Fruit fly (Drosophila melanogaster) whole organism, embryonic: ENCODE data around the gene ClpX.
A peak's percentile ranks its signal among the peaks of the same experiment; 100 is the strongest.

Experiments used
- Ada2b ChIP-seq: fragments of 200-800 bp; sonication (Bioruptor generic); IDR thresholded peaks from 2 replicates; pipeline ENCODE4 v1.3.6; 2022; ENCODE audit warnings: missing biosample characterization, missing genetic modification characterization
- Asciz ChIP-seq: fragments of 200-800 bp; sonication (Bioruptor generic); optimal IDR thresholded peaks from 2 replicates; lab custom pipeline; 2017; ENCODE audit warnings: missing biosample characterization, mild to moderate bottlenecking, missing genetic modification characterization, missing genetic modification reagents
- CG10366 ChIP-seq: fragments of 200-800 bp; sonication (Bioruptor generic); IDR thresholded peaks from 2 replicates; pipeline ENCODE4 v1.3.6; 2022; ENCODE audit warnings: missing biosample characterization, missing genetic modification characterization
- CG11398 ChIP-seq: fragments of 200-800 bp; sonication (Bioruptor generic); optimal IDR thresholded peaks from 2 replicates; lab custom pipeline; 2016; ENCODE audit warnings: missing biosample characterization, missing genetic modification characterization
- CG11723 ChIP-seq: fragments of 200-800 bp; sonication (Bioruptor generic); optimal IDR thresholded peaks from 2 replicates; lab custom pipeline; 2017; ENCODE audit warnings: missing biosample characterization, mild to moderate bottlenecking, missing genetic modification characterization
- CG12071 ChIP-seq: fragments of 200-800 bp; sonication (Bioruptor generic); optimal IDR thresholded peaks from 3 replicates; lab custom pipeline; 2018; ENCODE audit warnings: missing biosample characterization, mild to moderate bottlenecking, missing genetic modification characterization
- CG12236 ChIP-seq: fragments of 200-800 bp; sonication (Bioruptor generic); optimal IDR thresholded peaks from 2 replicates; lab custom pipeline; 2016; ENCODE audit warnings: missing biosample characterization, missing genetic modification characterization
- CG14014 ChIP-seq: fragments of 200-800 bp; sonication (Bioruptor generic); IDR thresholded peaks from 2 replicates; pipeline ENCODE4 v1.3.6; 2022; ENCODE audit warnings: missing biosample characterization, missing genetic modification characterization
- CG16815 ChIP-seq: fragments of 200-800 bp; sonication (Bioruptor generic); optimal IDR thresholded peaks from 3 replicates; lab custom pipeline; 2017; ENCODE audit warnings: missing biosample characterization, mild to moderate bottlenecking, missing genetic modification characterization
- CG17186 ChIP-seq: fragments of 200-800 bp; sonication (Bioruptor generic); optimal IDR thresholded peaks from 3 replicates; lab custom pipeline; 2017; ENCODE audit warnings: missing biosample characterization, missing genetic modification reagents, missing genetic modification characterization
- CG17612 ChIP-seq: fragments of 200-800 bp; sonication (Bioruptor generic); IDR thresholded peaks from 2 replicates; pipeline ENCODE4 v1.3.6; 2022; ENCODE audit warnings: missing biosample characterization, missing genetic modification characterization
- CG17912 ChIP-seq: fragments of 200-800 bp; sonication (Bioruptor generic); optimal IDR thresholded peaks from 2 replicates; lab custom pipeline; 2018; ENCODE audit warnings: missing biosample characterization, mild to moderate bottlenecking, missing genetic modification characterization
- CG18619 ChIP-seq: fragments of 200-800 bp; sonication (Bioruptor generic); optimal IDR thresholded peaks from 3 replicates; lab custom pipeline; 2017; ENCODE audit warnings: missing biosample characterization, mild to moderate bottlenecking, missing genetic modification characterization
- CG2116 ChIP-seq: fragments of 200-800 bp; sonication (Bioruptor generic); optimal IDR thresholded peaks from 3 replicates; lab custom pipeline; 2018; ENCODE audit warnings: missing biosample characterization, mild to moderate bottlenecking, missing genetic modification characterization
- CG33213 ChIP-seq: fragments of 200-800 bp; sonication (Bioruptor generic); optimal IDR thresholded peaks from 3 replicates; lab custom pipeline; 2016; ENCODE audit warnings: missing biosample characterization, missing genetic modification characterization
- CG3995 ChIP-seq: fragments of 200-800 bp; sonication (Bioruptor generic); optimal IDR thresholded peaks from 3 replicates; lab custom pipeline; 2016; ENCODE audit warnings: missing biosample characterization, missing genetic modification characterization
- CG4617 ChIP-seq: fragments of 200-800 bp; sonication (Bioruptor generic); optimal IDR thresholded peaks from 3 replicates; lab custom pipeline; 2016; ENCODE audit warnings: missing biosample characterization, missing genetic modification characterization, borderline replicate concordance
- CG7556 ChIP-seq: fragments of 200-800 bp; sonication (Bioruptor generic); optimal IDR thresholded peaks from 2 replicates; lab custom pipeline; 2017; ENCODE audit warnings: missing biosample characterization, mild to moderate bottlenecking, missing genetic modification characterization
- D ChIP-seq, 2 experiments: fragments of 200-800 bp in 1 of 2; fragments of >200 bp in 1 of 2; sonication (Bioruptor generic) in 1 of 2; optimal IDR thresholded peaks; 2 replicates in 1 of 2; 3 replicates in 1 of 2; lab custom pipeline; 2017; ENCODE audit warnings: mild to moderate bottlenecking in 1 of 2, missing biosample characterization in 1 of 2, missing genetic modification characterization in 1 of 2, missing genetic modification reagents in 1 of 2
- D19B ChIP-seq: fragments of 200-800 bp; sonication (Bioruptor generic); optimal IDR thresholded peaks from 2 replicates; lab custom pipeline; 2017; ENCODE audit warnings: missing biosample characterization, mild to moderate bottlenecking, missing genetic modification characterization
- HHEX ChIP-seq: fragments of 200-800 bp; sonication (Bioruptor generic); optimal IDR thresholded peaks from 3 replicates; lab custom pipeline; 2017; ENCODE audit warnings: missing biosample characterization, mild to moderate bottlenecking, missing genetic modification characterization, missing genetic modification reagents
- HLH4C ChIP-seq: fragments of 200-800 bp; sonication (Bioruptor generic); IDR thresholded peaks from 3 replicates; pipeline ENCODE4 v1.3.6; 2022; ENCODE audit warnings: missing biosample characterization, missing genetic modification characterization; ENCODE audit not compliant: partially characterized antibody
- Lhr ChIP-seq: fragments of 200-800 bp; sonication (Bioruptor generic); optimal IDR thresholded peaks from 3 replicates; lab custom pipeline; 2017; ENCODE audit warnings: mild to moderate bottlenecking, missing biosample characterization, missing genetic modification reagents, missing genetic modification characterization
- MTF-1 ChIP-seq: fragments of 200-800 bp; sonication (Bioruptor generic); optimal IDR thresholded peaks from 2 replicates; lab custom pipeline; 2018; ENCODE audit warnings: missing biosample characterization, mild to moderate bottlenecking, missing genetic modification characterization, borderline replicate concordance
- Nf-YA ChIP-seq: fragments of 200-800 bp; sonication (Bioruptor generic); IDR thresholded peaks from 2 replicates; pipeline ENCODE4 v1.3.6; 2022; ENCODE audit warnings: missing biosample characterization, missing genetic modification characterization
- Rx ChIP-seq: fragments of 200-800 bp; sonication (Bioruptor generic); IDR thresholded peaks from 2 replicates; pipeline ENCODE4 v1.3.6; 2022; ENCODE audit warnings: missing biosample characterization, missing genetic modification characterization
- Sin3A ChIP-seq: fragments of >200 bp; optimal IDR thresholded peaks from 2 replicates; lab custom pipeline; 2018
- Stat92E ChIP-seq, 3 experiments: fragments of >200 bp in 2 of 3; fragments of 200-800 bp in 1 of 3; sonication (Bioruptor generic) in 1 of 3; optimal IDR thresholded peaks; 2 replicates each; lab custom pipeline; 2017 to 2019; ENCODE audit warnings: missing biosample characterization in 3 of 3, missing genetic modification characterization in 3 of 3, mild to moderate bottlenecking in 1 of 3, moderate library complexity in 1 of 3
- ac ChIP-seq: fragments of 200-800 bp; sonication (Bioruptor generic); optimal IDR thresholded peaks from 3 replicates; lab custom pipeline; 2017; ENCODE audit warnings: missing biosample characterization, mild to moderate bottlenecking, missing genetic modification characterization
- aop ChIP-seq: fragments of 200-800 bp; sonication (Bioruptor generic); IDR thresholded peaks from 2 replicates; pipeline ENCODE4 v1.3.6; 2022; ENCODE audit warnings: missing biosample characterization, missing genetic modification characterization
- bcd ChIP-seq: fragments of 200-800 bp; sonication (Bioruptor generic); optimal IDR thresholded peaks from 2 replicates; lab custom pipeline; 2017; ENCODE audit warnings: missing biosample characterization, mild to moderate bottlenecking, missing genetic modification characterization
- da ChIP-seq: fragments of 200-800 bp; sonication (Bioruptor generic); optimal IDR thresholded peaks from 2 replicates; lab custom pipeline; 2016; ENCODE audit warnings: missing biosample characterization, missing genetic modification characterization
- eve ChIP-seq, 2 experiments: fragments of >200 bp; optimal IDR thresholded peaks; 2 replicates each; lab custom pipeline; 2017; ENCODE audit warnings: missing biosample characterization in 2 of 2, missing genetic modification characterization in 2 of 2
- fd102C ChIP-seq: fragments of 200-800 bp; sonication (Bioruptor generic); optimal IDR thresholded peaks from 2 replicates; lab custom pipeline; 2018; ENCODE audit warnings: missing biosample characterization, mild to moderate bottlenecking, missing genetic modification characterization, moderate library complexity
- hbn ChIP-seq: fragments of 200-800 bp; sonication (Bioruptor generic); IDR thresholded peaks from 2 replicates; pipeline ENCODE4 v1.3.6; 2022; ENCODE audit warnings: missing biosample characterization, missing genetic modification characterization; ENCODE audit not compliant: partially characterized antibody
- jing ChIP-seq: fragments of 200-800 bp; sonication (Bioruptor generic); optimal IDR thresholded peaks from 2 replicates; lab custom pipeline; 2018; ENCODE audit warnings: missing biosample characterization, mild to moderate bottlenecking, missing genetic modification characterization
- kah ChIP-seq: fragments of 200-800 bp; sonication (Bioruptor generic); optimal IDR thresholded peaks from 2 replicates; lab custom pipeline; 2018; ENCODE audit warnings: missing biosample characterization, mild to moderate bottlenecking, missing genetic modification characterization
- knrl ChIP-seq: fragments of 200-800 bp; sonication (Bioruptor generic); IDR thresholded peaks from 3 replicates; pipeline ENCODE4 v1.3.6; 2022; ENCODE audit warnings: missing biosample characterization, missing genetic modification characterization; ENCODE audit not compliant: partially characterized antibody
- lola ChIP-seq, 3 experiments: fragments of >200 bp in 2 of 3; fragments of 200-800 bp in 1 of 3; sonication (Bioruptor generic) in 1 of 3; optimal IDR thresholded peaks; 2 replicates each; lab custom pipeline; 2017 to 2019; ENCODE audit warnings: missing biosample characterization in 3 of 3, missing genetic modification characterization in 3 of 3, mild to moderate bottlenecking in 1 of 3, moderate library complexity in 1 of 3
- mam ChIP-seq: fragments of 200-800 bp; sonication (Bioruptor generic); optimal IDR thresholded peaks from 3 replicates; lab custom pipeline; 2016; ENCODE audit warnings: missing biosample characterization, missing genetic modification characterization
- nerfin-1 ChIP-seq: fragments of 200-800 bp; sonication (Bioruptor generic); optimal IDR thresholded peaks from 3 replicates; lab custom pipeline; 2019; ENCODE audit warnings: missing biosample characterization, mild to moderate bottlenecking, missing genetic modification characterization, moderate library complexity
- org-1 ChIP-seq: fragments of 200-800 bp; sonication (Bioruptor generic); optimal IDR thresholded peaks from 2 replicates; lab custom pipeline; 2017; ENCODE audit warnings: missing biosample characterization, missing genetic modification characterization
- psq ChIP-seq: fragments of 200-800 bp; sonication (Bioruptor generic); optimal IDR thresholded peaks from 2 replicates; lab custom pipeline; 2017; ENCODE audit warnings: missing biosample characterization, missing genetic modification characterization
- salm ChIP-seq: fragments of 200-800 bp; sonication (Bioruptor generic); optimal IDR thresholded peaks from 2 replicates; lab custom pipeline; 2018; ENCODE audit warnings: missing biosample characterization, mild to moderate bottlenecking, missing genetic modification characterization
- tap ChIP-seq: fragments of 200-800 bp; optimal IDR thresholded peaks from 3 replicates; lab custom pipeline; 2019; ENCODE audit warnings: missing biosample characterization, mild to moderate bottlenecking, missing genetic modification characterization, moderate library complexity
- trem ChIP-seq: fragments of 200-800 bp; optimal IDR thresholded peaks from 3 replicates; lab custom pipeline; 2019; ENCODE audit warnings: missing biosample characterization, mild to moderate bottlenecking, missing genetic modification characterization, moderate library complexity
- zfh1 ChIP-seq: fragments of 200-800 bp; sonication (Bioruptor generic); IDR thresholded peaks from 3 replicates; pipeline ENCODE4 v1.3.6; 2022; ENCODE audit warnings: missing biosample characterization, missing genetic modification characterization

ClpX gene

dm6 chr3R:19863979-19864775 lies 39.3 kb downstream of the ClpX start, which contains the start of the genes CG4572 and CG4686 (continued):
- TF ChIP-seq aop (GFP tag; lab: Robert Waterston, UW) (no peak), hbn (GFP tag; lab: Robert Waterston, UW) (no peak), CG12071 (GFP tag; lab: Kevin White, UChicago) (peak; percentile 51), CG14014 (GFP tag; lab: Robert Waterston, UW) (peak; percentile 42; the same call in 1 of the 2 replicates), D (optimal IDR thresholded peaks at IDR 0.05; lab: Kevin White, UChicago) (no peak), D (GFP tag; optimal IDR thresholded peaks at IDR 0.05; lab: Kevin White, UChicago) (peak; percentile 54), MTF-1 (GFP tag; lab: Kevin White, UChicago) (no peak), knrl (GFP tag; lab: Robert Waterston, UW) (peak; percentile 56; the same call in 1 of the 3 replicates), CG33213 (GFP tag; lab: Kevin White, UChicago) (peak; percentile 69), da (no peak), psq (peak; percentile 8), nerfin-1 (tag; lab: Kevin White, UChicago) (peak; percentile 85), CG7556 (GFP tag; lab: Kevin White, UChicago) (peak; percentile 70), ac (GFP tag; lab: Kevin White, UChicago) (no peak), fd102C (GFP tag; lab: Kevin White, UChicago) (no peak), lola (GFP tag; optimal IDR thresholded peaks at IDR 0.05; lab: Kevin White, UChicago) (peak in 1 of 3 experiments; percentile 62), mam (GFP tag; lab: Kevin White, UChicago) (peak; percentile 80), D19B (GFP tag; lab: Kevin White, UChicago) (peak; percentile 56), HHEX (GFP tag; lab: Kevin White, UChicago) (peak; percentile 68), CG3995 (GFP tag; lab: Kevin White, UChicago) (peak; percentile 97), CG17612 (GFP tag; lab: Robert Waterston, UW) (0 out of 2 replicates have a peak, but pooled peaks have one; percentile 49), Ada2b (peak; percentile 68), CG10366 (peak; percentile 61), bcd (GFP tag; lab: Kevin White, UChicago) (peak; percentile 59), CG4617 (GFP tag; lab: Kevin White, UChicago) (peak; percentile 67), Rx (GFP tag; lab: Robert Waterston, UW) (peak; percentile 48; the same call in 1 of the 2 replicates), kah (GFP tag; lab: Kevin White, UChicago) (peak; percentile 48), eve (GFP tag; optimal IDR thresholded peaks at IDR 0.05; lab: Kevin White, UChicago) (no peak), Lhr (GFP tag; lab: Kevin White, UChicago) (peak; percentile 48), CG18619 (GFP tag; lab: Kevin White, UChicago) (peak; percentile 68), CG11723 (GFP tag; lab: Kevin White, UChicago) (peak; percentile 50), CG2116 (peak; percentile 68), CG11398 (peak; percentile 62), HLH4C (GFP tag; lab: Robert Waterston, UW) (no peak), CG12236 (peak; percentile 34), salm (tag; lab: Kevin White, UChicago) (peak; percentile 48), Asciz (GFP tag; lab: Kevin White, UChicago) (peak; percentile 56), Sin3A (lab: Kevin White, UChicago) (peak; percentile 68), tap (tag; lab: Kevin White, UChicago) (no peak), Stat92E (GFP tag; optimal IDR thresholded peaks at IDR 0.05; lab: Kevin White, UChicago) (peak in 1 of 3 experiments; percentile 14), CG17186 (GFP tag; lab: Kevin White, UChicago) (peak; percentile 39), zfh1 (GFP tag; lab: Robert Waterston, UW) (no peak; the same call in 1 of the 3 replicates), jing (GFP tag; lab: Kevin White, UChicago) (peak; percentile 23), Nf-YA (GFP tag; lab: Robert Waterston, UW) (no peak), CG16815 (peak; percentile 54), CG17912 (GFP tag; lab: Kevin White, UChicago) (peak; percentile 27), trem (peak; percentile 81), org-1 (peak; percentile 39)
